Worm (Caenorhabditis elegans) whole organism, midembryonic: ENCODE data around the gene K10D2.8.

Source experiments
- cog-1 ChIP-seq: sonication (generic microtip); optimal IDR thresholded peaks from 2 replicates; lab custom pipeline; 2016; ENCODE audit warnings: missing genetic modification characterization, missing compliant biosample characterization
- ztf-29 ChIP-seq: fragments of 200-800 bp; sonication (Bioruptor generic); IDR thresholded peaks from 2 replicates; pipeline ENCODE4 v1.3.6; 2022; ENCODE audit warnings: missing genetic modification reagents, missing genetic modification characterization, missing compliant biosample characterization

DNA sequence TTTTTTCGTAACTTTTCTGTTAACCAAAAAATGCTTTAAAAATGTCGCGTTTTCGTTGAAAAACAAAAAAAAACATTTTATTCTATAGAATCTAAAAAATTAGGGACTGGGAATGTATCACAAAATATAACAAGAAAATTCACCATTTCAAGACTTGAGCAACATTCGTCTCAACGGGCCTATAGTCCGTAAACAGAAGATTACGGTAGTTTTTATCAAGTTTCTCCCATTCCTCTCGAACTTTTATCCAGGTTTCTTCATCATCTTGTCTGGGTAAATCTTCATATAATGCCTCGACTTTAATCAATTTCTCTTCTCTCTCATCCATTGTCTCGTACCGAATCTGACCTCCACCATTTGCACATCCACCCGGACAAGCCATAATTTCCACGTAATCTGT is 33.1 kb upstream of the K10D2.8 start:
- no peak for TF ChIP-seq ztf-29 (GFP tag; lab: Robert Waterston, UW)
- no peak for TF ChIP-seq cog-1
